Worm (Caenorhabditis elegans) whole organism, L4 larva: ENCODE results near the gene M7.7.

Experiments used
- D1046.2 ChIP-seq: fragments of 200-800 bp; sonication (Bioruptor generic); IDR thresholded peaks from 2 replicates; pipeline ENCODE4 v1.3.6; 2022; ENCODE audit warnings: missing genetic modification characterization, missing compliant biosample characterization
- daf-16 ChIP-seq, 3 experiments: sonication (generic microtip); optimal IDR thresholded peaks; 2 replicates each; lab custom pipeline; 2016 to 2017; ENCODE audit warnings: missing genetic modification characterization in 3 of 3, missing genetic modification reagents in 3 of 3, mild to moderate bottlenecking in 2 of 3, missing compliant biosample characterization in 2 of 3, missing biosample characterization in 1 of 3, moderate library complexity in 1 of 3
- mdl-1 ChIP-seq, 2 experiments: fragments of 150-350 bp in 1 of 2; sonication (generic microtip) in 1 of 2; optimal IDR thresholded peaks; 2 replicates each; lab custom pipeline; 2014 to 2017; ENCODE audit warnings: missing biosample characterization in 2 of 2, missing genetic modification characterization in 2 of 2
- skn-1 ChIP-seq: fragments of 150-350 bp; optimal IDR thresholded peaks from 2 replicates; lab custom pipeline; 2014; ENCODE audit warnings: missing biosample characterization, missing genetic modification characterization
- unc-62 ChIP-seq, 3 experiments: fragments of 150-350 bp in 1 of 3; sonication (generic microtip); optimal IDR thresholded peaks in 2 of 3; peaks in 1 of 3; 1 replicate in 1 of 3; 2 replicates in 2 of 3; lab custom pipeline; 2014 to 2017; ENCODE audit warnings: missing biosample characterization in 3 of 3, missing genetic modification characterization in 3 of 3, missing genetic modification reagents in 3 of 3, missing genotype in 1 of 3

- TF ChIP-seq unc-62 (GFP tag; optimal IDR thresholded peaks at IDR 0.05 in 1 of 2; lab: Kevin White, UChicago) = peak in 1 of 2 experiments; percentile 93
- no peak for TF ChIP-seq unc-62 (tag; optimal IDR thresholded peaks at IDR 0.05; lab: Kevin White, UChicago)
- TF ChIP-seq daf-16 (GFP tag; optimal IDR thresholded peaks at IDR 0.05; lab: Kevin White, UChicago) = no peak
- TF ChIP-seq daf-16 (tag; optimal IDR thresholded peaks at IDR 0.05; lab: Kevin White, UChicago) = no peak
- TF ChIP-seq D1046.2 (GFP tag; lab: Robert Waterston, UW) = no peak
- TF ChIP-seq mdl-1 (tag; optimal IDR thresholded peaks at IDR 0.05; lab: Kevin White, UChicago) = no peak
- TF ChIP-seq skn-1 (tag; lab: Kevin White, UChicago) = no peak
Measured at ce11 chrIV:11094974-11095373, 5.3 kb downstream of the M7.7 start, which contains the start of gene M7.8.
